Fruit fly (Drosophila melanogaster) Kc167 (cell line): ENCODE data around the gene CG12689.

Experiments used
- Myc ChIP-seq: fragments of >200 bp; optimal IDR thresholded peaks from 2 replicates; lab custom pipeline; 2017; ENCODE audit warnings: missing external identifiers
- Sin3A ChIP-seq: fragments of >200 bp; optimal IDR thresholded peaks from 2 replicates; lab custom pipeline; 2018; ENCODE audit warnings: missing external identifiers
- h ChIP-seq: fragments of >200 bp; optimal IDR thresholded peaks from 3 replicates; lab custom pipeline; 2018; ENCODE audit warnings: missing external identifiers
- insv ChIP-seq: fragments of >200 bp; optimal IDR thresholded peaks from 3 replicates; lab custom pipeline; 2018; ENCODE audit warnings: missing external identifiers
- psq ChIP-seq: fragments of >200 bp; optimal IDR thresholded peaks from 2 replicates; lab custom pipeline; 2017; ENCODE audit warnings: missing external identifiers
- ttk ChIP-seq: sonication (Bioruptor generic); optimal IDR thresholded peaks from 2 replicates; lab custom pipeline; 2017; ENCODE audit warnings: missing external identifiers

CG12689 gene

dm6 chrX:7607991-7608605 is 22.2 kb upstream of the CG12689 start, which contains the start of gene ct:
ct (plus strand) TSS chrX:7608428.
- TF ChIP-seq insv (lab: Kevin White, UChicago) (no peak), h (no peak), ttk (lab: Kevin White, UChicago) (no peak), psq (no peak), Myc (lab: Kevin White, UChicago) (no peak), Sin3A (lab: Kevin White, UChicago) (no peak)

- TF ChIP-seq insv (lab: Kevin White, UChicago) (no peak), Sin3A (lab: Kevin White, UChicago) (no peak), Myc (lab: Kevin White, UChicago) (no peak), ttk (lab: Kevin White, UChicago) (no peak), h (no peak), psq (no peak)
Observed at dm6 chrX:7606362-7606761, 20.4 kb upstream of the CG12689 start.

dm6 chrX:7605669-7606068 is 19.7 kb upstream of the CG12689 start:
- TF ChIP-seq Myc (lab: Kevin White, UChicago), result no peak

dm6 chrX:7604503-7604969 is 18.6 kb upstream of the CG12689 start:
- TF ChIP-seq Myc (lab: Kevin White, UChicago) (no peak), psq (no peak), insv (lab: Kevin White, UChicago) (no peak), h (no peak), ttk (lab: Kevin White, UChicago) (no peak), Sin3A (lab: Kevin White, UChicago) (no peak)

dm6 chrX:7603657-7604056 is 17.7 kb upstream of the CG12689 start:
- no peak for TF ChIP-seq h
- no peak for TF ChIP-seq Myc (lab: Kevin White, UChicago)
- TF ChIP-seq Sin3A (lab: Kevin White, UChicago), result no peak
- TF ChIP-seq psq, result no peak
- TF ChIP-seq insv (lab: Kevin White, UChicago), result no peak
- no peak for TF ChIP-seq ttk (lab: Kevin White, UChicago)

- no peak for TF ChIP-seq Sin3A (lab: Kevin White, UChicago)
- no peak for TF ChIP-seq psq
- TF ChIP-seq Myc (lab: Kevin White, UChicago), result no peak
- TF ChIP-seq insv (lab: Kevin White, UChicago), result no peak
- no peak for TF ChIP-seq ttk (lab: Kevin White, UChicago)
- no peak for TF ChIP-seq h
Observed at dm6 chrX:7593051-7593450, 7.1 kb upstream of the CG12689 start.

- no peak for TF ChIP-seq Myc (lab: Kevin White, UChicago)
- TF ChIP-seq h, result no peak
- no peak for TF ChIP-seq Sin3A (lab: Kevin White, UChicago)
- TF ChIP-seq psq, result no peak
- no peak for TF ChIP-seq ttk (lab: Kevin White, UChicago)
- no peak for TF ChIP-seq insv (lab: Kevin White, UChicago)
Observed at dm6 chrX:7581165-7581786, 4.7 kb downstream of the CG12689 start.

- TF ChIP-seq h (no peak), Myc (lab: Kevin White, UChicago) (no peak), Sin3A (lab: Kevin White, UChicago) (no peak), psq (no peak), ttk (lab: Kevin White, UChicago) (no peak), insv (lab: Kevin White, UChicago) (no peak)
Observed at dm6 chrX:7579810-7580209, 6.1 kb downstream of the CG12689 start.

dm6 chrX:7579023-7579422 is 6.9 kb downstream of the CG12689 start:
- TF ChIP-seq ttk (lab: Kevin White, UChicago) (no peak), psq (no peak), insv (lab: Kevin White, UChicago) (no peak), Myc (lab: Kevin White, UChicago) (no peak), Sin3A (lab: Kevin White, UChicago) (no peak), h (no peak)

- TF ChIP-seq h (no peak), insv (lab: Kevin White, UChicago) (no peak), ttk (lab: Kevin White, UChicago) (no peak), Myc (lab: Kevin White, UChicago) (no peak), psq (no peak), Sin3A (lab: Kevin White, UChicago) (no peak)
Observed at dm6 chrX:7573990-7574389, 11.9 kb downstream of the CG12689 start, which contains the start of gene CG11369. CG11369 (plus strand) TSS chrX:7574290.

dm6 chrX:7571200-7571599 is 14.7 kb downstream of the CG12689 start:
- TF ChIP-seq h, result no peak
- no peak for TF ChIP-seq Sin3A (lab: Kevin White, UChicago)
- no peak for TF ChIP-seq insv (lab: Kevin White, UChicago)
- no peak for TF ChIP-seq psq
- TF ChIP-seq ttk (lab: Kevin White, UChicago), result no peak
- no peak for TF ChIP-seq Myc (lab: Kevin White, UChicago)

dm6 chrX:7569708-7570107 is 16.2 kb downstream of the CG12689 start:
- TF ChIP-seq Sin3A (lab: Kevin White, UChicago), result no peak
- TF ChIP-seq psq, result no peak
- no peak for TF ChIP-seq ttk (lab: Kevin White, UChicago)
- TF ChIP-seq Myc (lab: Kevin White, UChicago), result no peak
- no peak for TF ChIP-seq insv (lab: Kevin White, UChicago)
- TF ChIP-seq h, result no peak
